Fruit fly (Drosophila melanogaster) whole organism, adult: Measurements from ENCODE around the gene Rnb.

Experiments used
- CG11617 ChIP-seq: fragments of 200-800 bp; sonication (Bioruptor generic); optimal IDR thresholded peaks from 2 replicates; lab custom pipeline; 2017; ENCODE audit warnings: mild to moderate bottlenecking, missing biosample characterization, missing genetic modification reagents, missing genetic modification characterization
- CG1620 ChIP-seq: fragments of 200-800 bp; sonication (Bioruptor generic); optimal IDR thresholded peaks from 2 replicates; lab custom pipeline; 2016; ENCODE audit warnings: missing biosample characterization, missing genetic modification characterization
- CG5204 ChIP-seq: fragments of 200-800 bp; sonication (Bioruptor generic); optimal IDR thresholded peaks from 2 replicates; lab custom pipeline; 2016; ENCODE audit warnings: missing biosample characterization, missing genetic modification characterization
- CG7101 ChIP-seq: fragments of 200-800 bp; sonication (Bioruptor generic); optimal IDR thresholded peaks from 2 replicates; lab custom pipeline; 2018; ENCODE audit warnings: missing biosample characterization, mild to moderate bottlenecking, missing genetic modification characterization, moderate library complexity
- Crg-1 ChIP-seq: fragments of 200-800 bp; sonication (Bioruptor generic); optimal IDR thresholded peaks from 2 replicates; lab custom pipeline; 2016; ENCODE audit warnings: missing biosample characterization, missing genetic modification characterization

DNA sequence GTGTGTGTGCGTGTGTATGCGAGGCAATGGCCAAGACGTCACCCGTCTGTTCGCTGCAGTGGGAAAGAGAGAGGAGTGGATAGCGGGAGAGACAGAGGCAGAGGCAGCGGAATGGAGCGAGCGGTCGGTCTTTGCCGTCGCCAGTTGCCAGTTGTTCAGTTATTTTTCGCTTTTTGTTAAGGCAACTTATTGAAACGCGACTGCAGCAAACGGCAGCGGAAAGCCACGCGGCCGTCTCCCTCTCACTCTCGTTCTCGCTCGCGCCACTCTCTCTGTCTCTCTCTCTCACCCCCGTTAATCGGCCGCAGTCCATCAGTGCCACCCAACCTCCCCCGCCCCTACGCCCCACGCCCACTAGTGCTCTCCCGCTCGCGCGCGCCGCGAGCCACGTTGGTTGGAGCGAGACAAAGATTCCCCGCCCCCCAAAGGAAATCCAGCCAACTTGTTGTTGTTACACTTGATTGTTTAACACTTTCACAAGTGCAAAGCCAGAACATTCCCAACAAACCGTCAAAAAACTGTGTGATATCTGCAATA is 26.3 kb downstream of the Rnb start:
- peak; percentile 5 for TF ChIP-seq CG7101 (tag; lab: Kevin White, UChicago)
- no peak for TF ChIP-seq Crg-1 (GFP tag; lab: Kevin White, UChicago)
- no peak for TF ChIP-seq CG11617 (GFP tag; lab: Kevin White, UChicago)
- TF ChIP-seq CG1620 (GFP tag; lab: Kevin White, UChicago), result no peak
- no peak for TF ChIP-seq CG5204 (GFP tag; lab: Kevin White, UChicago)
